Worm (Caenorhabditis elegans) whole organism, L1 larva: ENCODE results near the gene enol-1.

Experiments used
- ceh-8 ChIP-seq: fragments of 200-800 bp; sonication (Bioruptor generic); optimal IDR thresholded peaks from 2 replicates; lab custom pipeline; 2018; ENCODE audit warnings: mild to moderate bottlenecking, missing genetic modification characterization, moderate library complexity, missing compliant biosample characterization
- irx-1 ChIP-seq: sonication (generic microtip); optimal IDR thresholded peaks from 2 replicates; lab custom pipeline; 2016; ENCODE audit warnings: missing genetic modification characterization, missing compliant biosample characterization
- nhr-11 ChIP-seq: fragments of 150-350 bp; optimal IDR thresholded peaks from 2 replicates; lab custom pipeline; 2014; ENCODE audit warnings: missing biosample characterization, missing genetic modification characterization
- unc-62 ChIP-seq: fragments of 150-350 bp; optimal IDR thresholded peaks from 2 replicates; lab custom pipeline; 2014; ENCODE audit warnings: missing biosample characterization, missing genetic modification reagents, missing genetic modification characterization
- unc-86 ChIP-seq: sonication (generic microtip); optimal IDR thresholded peaks from 2 replicates; lab custom pipeline; 2016; ENCODE audit warnings: missing genetic modification characterization, missing compliant biosample characterization

- TF ChIP-seq unc-86 (tag; lab: Kevin White, UChicago) (no peak), nhr-11 (tag; lab: Kevin White, UChicago) (no peak), ceh-8 (GFP tag; lab: Kevin White, UChicago) (no peak), unc-62 (GFP tag; lab: Kevin White, UChicago) (no peak), irx-1 (tag; lab: Kevin White, UChicago) (no peak)
These were observed 16.1 kb upstream of the enol-1 start for ce11 chrII:8914654-8915053.
